Fruit fly (Drosophila melanogaster) whole organism, embryonic: ENCODE results near the gene mus201.
A peak's percentile ranks its signal among the peaks of the same experiment; 100 is the strongest.

ENCODE experiments used
- Abd-B ChIP-seq: fragments of 200-800 bp; sonication (Bioruptor generic); optimal IDR thresholded peaks from 2 replicates; lab custom pipeline; 2018; ENCODE audit warnings: missing biosample characterization, mild to moderate bottlenecking, missing genetic modification characterization, moderate library complexity
- Bgb ChIP-seq: fragments of 200-800 bp; sonication (Bioruptor generic); IDR thresholded peaks from 2 replicates; pipeline ENCODE4 v1.3.6; 2022; ENCODE audit warnings: missing biosample characterization, missing genetic modification characterization; ENCODE audit not compliant: partially characterized antibody
- CG15073 ChIP-seq: fragments of 200-800 bp; sonication (Bioruptor generic); optimal IDR thresholded peaks from 2 replicates; lab custom pipeline; 2016; ENCODE audit warnings: missing biosample characterization, missing genetic modification characterization
- CG17328 ChIP-seq: fragments of 200-800 bp; sonication (Bioruptor generic); IDR thresholded peaks from 2 replicates; pipeline ENCODE4 v1.3.6; 2022; ENCODE audit warnings: missing biosample characterization, missing genetic modification characterization
- CG3065 ChIP-seq: fragments of 200-800 bp; sonication (Bioruptor generic); optimal IDR thresholded peaks from 2 replicates; lab custom pipeline; 2016; ENCODE audit warnings: missing biosample characterization, missing genetic modification characterization
- CG34224 ChIP-seq: fragments of 200-800 bp; sonication (Bioruptor generic); IDR thresholded peaks from 3 replicates; pipeline ENCODE4 v1.3.6; 2022; ENCODE audit warnings: missing biosample characterization, missing genetic modification characterization; ENCODE audit not compliant: partially characterized antibody
- CG42726 ChIP-seq: fragments of 200-800 bp; sonication (Bioruptor generic); IDR thresholded peaks from 2 replicates; pipeline ENCODE4 v1.3.6; 2022; ENCODE audit warnings: missing biosample characterization, missing genetic modification characterization; ENCODE audit not compliant: partially characterized antibody
- CG43689 ChIP-seq: fragments of 200-800 bp; sonication (Bioruptor generic); IDR thresholded peaks from 2 replicates; pipeline ENCODE4 v1.3.6; 2022; ENCODE audit warnings: missing biosample characterization, missing genetic modification characterization
- CG6791 ChIP-seq: fragments of 200-800 bp; sonication (Bioruptor generic); IDR thresholded peaks from 3 replicates; pipeline ENCODE4 v1.3.6; 2022; ENCODE audit warnings: missing biosample characterization, missing genetic modification characterization; ENCODE audit not compliant: partially characterized antibody
- CG7745 ChIP-seq: fragments of 200-800 bp; sonication (Bioruptor generic); optimal IDR thresholded peaks from 2 replicates; lab custom pipeline; 2018; ENCODE audit warnings: missing biosample characterization, mild to moderate bottlenecking, missing genetic modification characterization, moderate library complexity
- CG7987 ChIP-seq: fragments of 200-800 bp; sonication (Bioruptor generic); optimal IDR thresholded peaks from 2 replicates; lab custom pipeline; 2018; ENCODE audit warnings: missing biosample characterization, mild to moderate bottlenecking, missing genetic modification characterization, moderate library complexity
- CG8359 ChIP-seq: fragments of 200-800 bp; sonication (Bioruptor generic); optimal IDR thresholded peaks from 2 replicates; lab custom pipeline; 2017; ENCODE audit warnings: missing biosample characterization, mild to moderate bottlenecking, missing genetic modification characterization, borderline replicate concordance
- CHES-1-like ChIP-seq: fragments of 200-800 bp; sonication (Bioruptor generic); optimal IDR thresholded peaks from 2 replicates; lab custom pipeline; 2016; ENCODE audit warnings: missing biosample characterization, missing genetic modification characterization
- Dll ChIP-seq: fragments of 200-800 bp; sonication (Bioruptor generic); IDR thresholded peaks from 4 replicates; pipeline ENCODE4 v1.3.6; 2022; ENCODE audit warnings: missing biosample characterization, missing genetic modification characterization; ENCODE audit not compliant: partially characterized antibody
- Elba2 ChIP-seq: fragments of 200-800 bp; sonication (Bioruptor generic); optimal IDR thresholded peaks from 3 replicates; lab custom pipeline; 2016; ENCODE audit warnings: missing biosample characterization, missing genetic modification characterization
- NC2β ChIP-seq: fragments of 200-800 bp; sonication (Bioruptor generic); optimal IDR thresholded peaks from 2 replicates; lab custom pipeline; 2016; ENCODE audit warnings: missing biosample characterization, missing genetic modification characterization
- Oaz ChIP-seq: fragments of 200-800 bp; sonication (Bioruptor generic); IDR thresholded peaks from 2 replicates; pipeline ENCODE4 v1.3.6; 2022; ENCODE audit warnings: missing biosample characterization, missing genetic modification characterization
- Opbp ChIP-seq: fragments of 200-800 bp; sonication (Bioruptor generic); IDR thresholded peaks from 3 replicates; pipeline ENCODE4 v1.3.6; 2022; ENCODE audit warnings: missing biosample characterization, missing genetic modification characterization; ENCODE audit not compliant: partially characterized antibody
- Ptx1 ChIP-seq: fragments of 200-800 bp; sonication (Bioruptor generic); IDR thresholded peaks from 2 replicates; pipeline ENCODE4 v1.3.6; 2022; ENCODE audit warnings: missing biosample characterization, missing genetic modification characterization
- Scr ChIP-seq: fragments of 200-800 bp; sonication (Bioruptor generic); IDR thresholded peaks from 2 replicates; pipeline ENCODE4 v1.3.6; 2022; ENCODE audit warnings: missing biosample characterization, missing genetic modification characterization; ENCODE audit not compliant: partially characterized antibody
- Stat92E ChIP-seq, 3 experiments: fragments of >200 bp in 2 of 3; fragments of 200-800 bp in 1 of 3; sonication (Bioruptor generic) in 1 of 3; optimal IDR thresholded peaks; 2 replicates each; lab custom pipeline; 2017 to 2019; ENCODE audit warnings: missing biosample characterization in 3 of 3, missing genetic modification characterization in 3 of 3, mild to moderate bottlenecking in 1 of 3, moderate library complexity in 1 of 3
- TFAM ChIP-seq: fragments of 200-800 bp; sonication (Bioruptor generic); optimal IDR thresholded peaks from 2 replicates; lab custom pipeline; 2017; ENCODE audit warnings: missing biosample characterization, missing genetic modification characterization, inconsistent platforms
- Tbp ChIP-seq: fragments of >200 bp; optimal IDR thresholded peaks from 2 replicates; lab custom pipeline; 2018; ENCODE audit warnings: missing biosample characterization, missing genetic modification characterization
- Xbp1 ChIP-seq: fragments of 200-800 bp; sonication (Bioruptor generic); optimal IDR thresholded peaks from 3 replicates; lab custom pipeline; 2016; ENCODE audit warnings: missing biosample characterization, mild to moderate bottlenecking, missing genetic modification characterization
- abd-A ChIP-seq: fragments of 200-800 bp; sonication (Bioruptor generic); optimal IDR thresholded peaks from 3 replicates; lab custom pipeline; 2019; ENCODE audit warnings: missing biosample characterization, mild to moderate bottlenecking, missing genetic modification characterization, moderate library complexity
- aop ChIP-seq: fragments of 200-800 bp; sonication (Bioruptor generic); IDR thresholded peaks from 2 replicates; pipeline ENCODE4 v1.3.6; 2022; ENCODE audit warnings: missing biosample characterization, missing genetic modification characterization
- ato ChIP-seq: fragments of 200-800 bp; sonication (Bioruptor generic); IDR thresholded peaks from 2 replicates; pipeline ENCODE4 v1.3.6; 2022; ENCODE audit warnings: missing biosample characterization, missing genetic modification characterization; ENCODE audit not compliant: partially characterized antibody
- bcd ChIP-seq: fragments of 200-800 bp; sonication (Bioruptor generic); optimal IDR thresholded peaks from 2 replicates; lab custom pipeline; 2017; ENCODE audit warnings: missing biosample characterization, mild to moderate bottlenecking, missing genetic modification characterization
- btn ChIP-seq: fragments of 200-800 bp; sonication (Bioruptor generic); optimal IDR thresholded peaks from 2 replicates; lab custom pipeline; 2016; ENCODE audit warnings: missing biosample characterization, missing genetic modification characterization
- dan ChIP-seq: fragments of 200-800 bp; sonication (Bioruptor generic); IDR thresholded peaks from 2 replicates; pipeline ENCODE4 v1.3.6; 2022; ENCODE audit warnings: missing biosample characterization, missing genetic modification characterization
- eve ChIP-seq, 2 experiments: fragments of >200 bp; optimal IDR thresholded peaks; 2 replicates each; lab custom pipeline; 2017; ENCODE audit warnings: missing biosample characterization in 2 of 2, missing genetic modification characterization in 2 of 2
- exex ChIP-seq: fragments of 200-800 bp; sonication (Bioruptor generic); optimal IDR thresholded peaks from 4 replicates; lab custom pipeline; 2018; ENCODE audit warnings: missing biosample characterization, mild to moderate bottlenecking, missing genetic modification characterization, moderate library complexity
- gcm ChIP-seq: fragments of 200-800 bp; sonication (Bioruptor generic); optimal IDR thresholded peaks from 2 replicates; lab custom pipeline; 2019; ENCODE audit warnings: missing biosample characterization, mild to moderate bottlenecking, missing genetic modification characterization, moderate library complexity
- inv ChIP-seq: fragments of 200-800 bp; sonication (Bioruptor generic); IDR thresholded peaks from 2 replicates; pipeline ENCODE4 v1.3.6; 2022; ENCODE audit warnings: missing biosample characterization, missing genetic modification characterization; ENCODE audit not compliant: partially characterized antibody
- mld ChIP-seq: fragments of 200-800 bp; sonication (Bioruptor generic); IDR thresholded peaks from 3 replicates; pipeline ENCODE4 v1.3.6; 2022; ENCODE audit warnings: missing biosample characterization, missing genetic modification characterization; ENCODE audit not compliant: partially characterized antibody
- nerfin-2 ChIP-seq: fragments of 200-800 bp; sonication (Bioruptor generic); IDR thresholded peaks from 2 replicates; pipeline ENCODE4 v1.3.6; 2022; ENCODE audit warnings: missing biosample characterization, missing genetic modification characterization; ENCODE audit not compliant: partially characterized antibody
- nom ChIP-seq: fragments of 200-800 bp; sonication (Bioruptor generic); optimal IDR thresholded peaks from 2 replicates; lab custom pipeline; 2017; ENCODE audit warnings: missing biosample characterization, missing genetic modification characterization, mild to moderate bottlenecking, moderate library complexity, missing genetic modification reagents
- org-1 ChIP-seq: fragments of 200-800 bp; sonication (Bioruptor generic); optimal IDR thresholded peaks from 2 replicates; lab custom pipeline; 2017; ENCODE audit warnings: missing biosample characterization, missing genetic modification characterization
- pita ChIP-seq: fragments of 200-800 bp; sonication (Bioruptor generic); optimal IDR thresholded peaks from 2 replicates; lab custom pipeline; 2017; ENCODE audit warnings: missing biosample characterization, mild to moderate bottlenecking, missing genetic modification characterization
- sd ChIP-seq: fragments of 200-800 bp; sonication (Bioruptor generic); optimal IDR thresholded peaks from 3 replicates; lab custom pipeline; 2018; ENCODE audit warnings: missing biosample characterization, mild to moderate bottlenecking, missing genetic modification characterization, moderate library complexity
- sna ChIP-seq: fragments of 200-800 bp; sonication (Bioruptor generic); IDR thresholded peaks from 2 replicates; pipeline ENCODE4 v1.3.6; 2022; ENCODE audit warnings: missing biosample characterization, missing genetic modification characterization; ENCODE audit not compliant: partially characterized antibody
- tna ChIP-seq: fragments of 200-800 bp; sonication (Bioruptor generic); IDR thresholded peaks from 2 replicates; pipeline ENCODE4 v1.3.6; 2022; ENCODE audit warnings: missing biosample characterization, missing genetic modification characterization; ENCODE audit not compliant: partially characterized antibody
- trh ChIP-seq: fragments of 200-800 bp; sonication (Bioruptor generic); optimal IDR thresholded peaks from 2 replicates; lab custom pipeline; 2016; ENCODE audit warnings: missing biosample characterization, missing genetic modification characterization
- twi ChIP-seq: fragments of 200-800 bp; optimal IDR thresholded peaks from 2 replicates; lab custom pipeline; 2019; ENCODE audit warnings: missing biosample characterization, mild to moderate bottlenecking, missing genetic modification characterization, moderate library complexity
- vnd ChIP-seq: fragments of 200-800 bp; sonication (Bioruptor generic); IDR thresholded peaks from 3 replicates; pipeline ENCODE4 v1.3.6; 2022; ENCODE audit warnings: missing biosample characterization, missing genetic modification characterization; ENCODE audit not compliant: partially characterized antibody
- vvl ChIP-seq: fragments of 200-800 bp; sonication (Bioruptor generic); IDR thresholded peaks from 2 replicates; pipeline ENCODE4 v1.3.6; 2022; ENCODE audit warnings: missing biosample characterization, missing genetic modification characterization
- zfh2 ChIP-seq: fragments of 200-800 bp; sonication (Bioruptor generic); optimal IDR thresholded peaks from 2 replicates; lab custom pipeline; 2016; ENCODE audit warnings: missing biosample characterization, missing genetic modification characterization

Gene mus201

dm6 chr2L:8481623-8482424 is 43.9 kb downstream of the mus201 start, which contains the start of gene CG43796 (continued):
- TF ChIP-seq btn (no peak), gcm (GFP tag; lab: Kevin White, UChicago) (no peak), dan (GFP tag; lab: Robert Waterston, UW) (no peak), ato (peak; percentile 47), Abd-B (no peak), CG34224 (GFP tag; lab: Robert Waterston, UW) (no peak), CG7987 (no peak), mld (peak; percentile 76; the same call in 2 of the 3 replicates), Opbp (GFP tag; lab: Robert Waterston, UW) (peak; percentile 73; the same call in 2 of the 3 replicates), Elba2 (GFP tag; lab: Kevin White, UChicago) (no peak), CG17328 (GFP tag; lab: Robert Waterston, UW) (no peak), Scr (GFP tag; lab: Robert Waterston, UW) (peak; percentile 65), NC2β (GFP tag; lab: Kevin White, UChicago) (no peak), sna (GFP tag; lab: Robert Waterston, UW) (0 out of 2 replicates have a peak, but pooled peaks have one; percentile 18), nom (GFP tag; lab: Kevin White, UChicago) (no peak), CG43689 (GFP tag; lab: Robert Waterston, UW) (no peak), Ptx1 (no peak), CG42726 (GFP tag; lab: Robert Waterston, UW) (peak; percentile 41), pita (GFP tag; lab: Kevin White, UChicago) (no peak), abd-A (tag; lab: Kevin White, UChicago) (no peak), eve (GFP tag; optimal IDR thresholded peaks at IDR 0.05; lab: Kevin White, UChicago) (no peak), TFAM (no peak), CG15073 (GFP tag; lab: Kevin White, UChicago) (no peak), vvl (GFP tag; lab: Robert Waterston, UW) (no peak), CG3065 (GFP tag; lab: Kevin White, UChicago) (no peak), Bgb (peak; percentile 68), inv (GFP tag; lab: Robert Waterston, UW) (peak; percentile 43; the same call in 1 of the 2 replicates), bcd (no peak), exex (tag; lab: Kevin White, UChicago) (peak; percentile 22), tna (GFP tag; lab: Robert Waterston, UW) (peak; percentile 58; the same call in 1 of the 2 replicates), Oaz (GFP tag; lab: Robert Waterston, UW) (no peak), vnd (GFP tag; lab: Robert Waterston, UW) (peak; percentile 49; the same call in 1 of the 3 replicates), CG6791 (GFP tag; lab: Robert Waterston, UW) (peak; percentile 87), trh (GFP tag; lab: Kevin White, UChicago) (no peak), Tbp (GFP tag; lab: Kevin White, UChicago) (no peak), Stat92E (GFP tag; optimal IDR thresholded peaks at IDR 0.05; lab: Kevin White, UChicago) (peak in 1 of 3 experiments; percentile 31), zfh2 (GFP tag; lab: Kevin White, UChicago) (no peak), CG7745 (tag; lab: Kevin White, UChicago) (no peak), CG8359 (no peak), twi (tag; lab: Kevin White, UChicago) (no peak), aop (GFP tag; lab: Robert Waterston, UW) (no peak), sd (tag; lab: Kevin White, UChicago) (peak; percentile 0), nerfin-2 (GFP tag; lab: Robert Waterston, UW) (peak; percentile 51; the same call in 1 of the 2 replicates), Xbp1 (GFP tag; lab: Kevin White, UChicago) (no peak), Dll (GFP tag; lab: Robert Waterston, UW) (peak; percentile 62; the same call in 2 of the 4 replicates), CHES-1-like (GFP tag; lab: Kevin White, UChicago) (no peak), org-1 (GFP tag; lab: Kevin White, UChicago) (no peak)
